Fruit fly (Drosophila melanogaster): ENCODE data around the gene CG12231.

DNA sequence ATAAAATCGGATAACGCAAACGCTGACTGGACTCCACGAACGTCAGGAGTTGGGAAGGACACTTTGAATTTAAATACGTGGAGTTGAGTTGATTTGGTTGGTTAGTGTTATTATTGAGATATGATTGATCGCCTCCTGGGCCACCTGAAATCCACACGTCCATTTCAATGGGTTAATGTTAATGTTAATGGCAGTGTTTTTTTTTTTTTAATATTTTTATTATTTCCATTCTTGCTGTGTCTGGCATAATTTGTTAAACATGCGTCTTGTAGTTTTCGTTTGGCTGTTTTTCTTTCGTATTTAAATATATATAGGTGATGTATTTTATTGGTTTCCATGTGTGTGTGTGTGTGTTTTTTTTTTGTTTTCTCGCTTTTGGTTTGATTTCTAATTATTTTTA, at the start of gene CG12231:
- TF ChIP-seq CG7745 (tag; optimal IDR thresholded peaks at IDR 0.05) (no peak), unc-4 (GFP tag; IDR thresholded peaks at IDR 0.05; ENCODE audit: partially characterized antibody) (no peak), pb (GFP tag; optimal IDR thresholded peaks at IDR 0.05) (no peak), corto (GFP tag; optimal IDR thresholded peaks at IDR 0.05) (no peak), CG10366 (GFP tag; IDR thresholded peaks at IDR 0.05) (no peak), Sry-δ (GFP tag; optimal IDR thresholded peaks at IDR 0.05) (no peak), C15 (GFP tag; IDR thresholded peaks at IDR 0.05) (no peak), CG11085 (GFP tag; IDR thresholded peaks at IDR 0.05) (no peak)
